Fruit fly (Drosophila melanogaster) whole organism, embryonic: Measurements from ENCODE around the gene polo.

Source experiments
- CG10147 ChIP-seq: fragments of 200-800 bp; sonication (Bioruptor generic); optimal IDR thresholded peaks from 2 replicates; lab custom pipeline; 2019; ENCODE audit warnings: missing biosample characterization, mild to moderate bottlenecking, missing genetic modification characterization, moderate library complexity
- CG1024 ChIP-seq: fragments of 200-800 bp; sonication (Bioruptor generic); IDR thresholded peaks from 2 replicates; pipeline ENCODE4 v1.3.6; 2022; ENCODE audit warnings: missing biosample characterization, missing genetic modification characterization
- CG10321 ChIP-seq: fragments of 200-800 bp; sonication (Bioruptor generic); IDR thresholded peaks from 2 replicates; pipeline ENCODE4 v1.3.6; 2022; ENCODE audit warnings: missing biosample characterization, missing genetic modification characterization
- CG10543 ChIP-seq: fragments of 200-800 bp; sonication (Bioruptor generic); optimal IDR thresholded peaks from 3 replicates; lab custom pipeline; 2017; ENCODE audit warnings: missing biosample characterization, mild to moderate bottlenecking, missing genetic modification characterization, moderate library complexity
- CG12071 ChIP-seq: fragments of 200-800 bp; sonication (Bioruptor generic); optimal IDR thresholded peaks from 3 replicates; lab custom pipeline; 2018; ENCODE audit warnings: missing biosample characterization, mild to moderate bottlenecking, missing genetic modification characterization
- CG12219 ChIP-seq: fragments of 200-800 bp; sonication (Bioruptor generic); optimal IDR thresholded peaks from 3 replicates; lab custom pipeline; 2018; ENCODE audit warnings: missing biosample characterization, mild to moderate bottlenecking, missing genetic modification characterization
- CG12659 ChIP-seq: fragments of 200-800 bp; sonication (Bioruptor generic); optimal IDR thresholded peaks from 3 replicates; lab custom pipeline; 2017; ENCODE audit warnings: mild to moderate bottlenecking, missing biosample characterization, missing genetic modification reagents, missing genetic modification characterization
- CG13624 ChIP-seq: fragments of 200-800 bp; sonication (Bioruptor generic); optimal IDR thresholded peaks from 2 replicates; lab custom pipeline; 2016; ENCODE audit warnings: missing biosample characterization, missing genetic modification characterization
- CG13894 ChIP-seq: fragments of 200-800 bp; sonication (Bioruptor generic); optimal IDR thresholded peaks from 3 replicates; lab custom pipeline; 2018; ENCODE audit warnings: missing biosample characterization, mild to moderate bottlenecking, missing genetic modification characterization, moderate library complexity
- CG14710 ChIP-seq: fragments of 200-800 bp; sonication (Bioruptor generic); optimal IDR thresholded peaks from 3 replicates; lab custom pipeline; 2019; ENCODE audit warnings: missing biosample characterization, mild to moderate bottlenecking, missing genetic modification characterization, moderate library complexity
- CG14860 ChIP-seq: fragments of 200-800 bp; sonication (Bioruptor generic); IDR thresholded peaks from 3 replicates; pipeline ENCODE4 v1.3.6; 2022; ENCODE audit warnings: missing biosample characterization, missing genetic modification characterization; ENCODE audit not compliant: partially characterized antibody
- CG2678 ChIP-seq: fragments of 200-800 bp; sonication (Bioruptor generic); optimal IDR thresholded peaks from 3 replicates; lab custom pipeline; 2019; ENCODE audit warnings: missing biosample characterization, mild to moderate bottlenecking, missing genetic modification characterization, moderate library complexity
- CG2712 ChIP-seq: fragments of 200-800 bp; optimal IDR thresholded peaks from 3 replicates; lab custom pipeline; 2019; ENCODE audit warnings: missing biosample characterization, mild to moderate bottlenecking, missing genetic modification characterization, moderate library complexity
- CG32772 ChIP-seq: fragments of 200-800 bp; sonication (Bioruptor generic); IDR thresholded peaks from 2 replicates; pipeline ENCODE4 v1.3.6; 2022; ENCODE audit warnings: missing biosample characterization, missing genetic modification characterization
- CG4707 ChIP-seq: fragments of 200-800 bp; sonication (Bioruptor generic); optimal IDR thresholded peaks from 2 replicates; lab custom pipeline; 2018; ENCODE audit warnings: missing biosample characterization, mild to moderate bottlenecking, missing genetic modification characterization, moderate library complexity
- CG7786 ChIP-seq: fragments of 200-800 bp; sonication (Bioruptor generic); optimal IDR thresholded peaks from 2 replicates; lab custom pipeline; 2016; ENCODE audit warnings: missing biosample characterization, missing genetic modification characterization
- CG8290 ChIP-seq, 3 experiments: fragments of 200-800 bp; sonication (Bioruptor generic); optimal IDR thresholded peaks; 2 replicates each; lab custom pipeline; 2016 to 2019; ENCODE audit warnings: missing biosample characterization in 3 of 3, missing genetic modification characterization in 3 of 3, mild to moderate bottlenecking in 2 of 3, moderate library complexity in 1 of 3
- CG8388 ChIP-seq: fragments of 200-800 bp; sonication (Bioruptor generic); optimal IDR thresholded peaks from 2 replicates; lab custom pipeline; 2019; ENCODE audit warnings: missing biosample characterization, mild to moderate bottlenecking, missing genetic modification characterization, moderate library complexity
- CG8944 ChIP-seq: fragments of 200-800 bp; sonication (Bioruptor generic); optimal IDR thresholded peaks from 3 replicates; lab custom pipeline; 2016; ENCODE audit warnings: missing biosample characterization, missing genetic modification characterization
- CG9609 ChIP-seq: fragments of 200-800 bp; sonication (Bioruptor generic); optimal IDR thresholded peaks from 3 replicates; lab custom pipeline; 2016; ENCODE audit warnings: missing biosample characterization, missing genetic modification characterization
- Camta ChIP-seq: fragments of 200-800 bp; sonication (Bioruptor generic); optimal IDR thresholded peaks from 2 replicates; lab custom pipeline; 2016; ENCODE audit warnings: missing biosample characterization, missing genetic modification characterization
- D19A ChIP-seq: fragments of 200-800 bp; optimal IDR thresholded peaks from 3 replicates; lab custom pipeline; 2019; ENCODE audit warnings: missing biosample characterization, mild to moderate bottlenecking, missing genetic modification characterization, moderate library complexity
- Dek ChIP-seq: fragments of 200-800 bp; sonication (Bioruptor generic); optimal IDR thresholded peaks from 3 replicates; lab custom pipeline; 2019; ENCODE audit warnings: missing biosample characterization, mild to moderate bottlenecking, missing genetic modification characterization, moderate library complexity
- Dip2 ChIP-seq: fragments of 200-800 bp; sonication (Bioruptor generic); IDR thresholded peaks from 2 replicates; pipeline ENCODE4 v1.3.6; 2022; ENCODE audit warnings: missing biosample characterization, missing genetic modification characterization
- Ets65A ChIP-seq: fragments of 200-800 bp; sonication (Bioruptor generic); peaks from one replicate; lab custom pipeline; 2016; ENCODE audit warnings: missing biosample characterization, missing genetic modification characterization
- Fer3 ChIP-seq: fragments of 200-800 bp; sonication (Bioruptor generic); optimal IDR thresholded peaks from 2 replicates; lab custom pipeline; 2018; ENCODE audit warnings: missing biosample characterization, mild to moderate bottlenecking, missing genetic modification characterization, moderate library complexity
- Gsc ChIP-seq: fragments of 200-800 bp; sonication (Bioruptor generic); IDR thresholded peaks from 2 replicates; pipeline ENCODE4 v1.3.6; 2022; ENCODE audit warnings: missing biosample characterization, missing genetic modification characterization
- HLH54F ChIP-seq: fragments of 200-800 bp; sonication (Bioruptor generic); optimal IDR thresholded peaks from 3 replicates; lab custom pipeline; 2016; ENCODE audit warnings: missing biosample characterization, missing genetic modification characterization
- Hmr ChIP-seq: fragments of 200-800 bp; sonication (Bioruptor generic); optimal IDR thresholded peaks from 3 replicates; lab custom pipeline; 2017; ENCODE audit warnings: mild to moderate bottlenecking, missing biosample characterization, missing genetic modification reagents, missing genetic modification characterization
- Jarid2 ChIP-seq: fragments of 200-800 bp; sonication (Bioruptor generic); optimal IDR thresholded peaks from 3 replicates; lab custom pipeline; 2017; ENCODE audit warnings: mild to moderate bottlenecking, missing biosample characterization, missing genetic modification reagents, missing genetic modification characterization
- Meics ChIP-seq: fragments of 200-800 bp; sonication (Bioruptor generic); optimal IDR thresholded peaks from 2 replicates; lab custom pipeline; 2017; ENCODE audit warnings: missing biosample characterization, mild to moderate bottlenecking, missing genetic modification characterization
- Mes4 ChIP-seq: fragments of 200-800 bp; sonication (Bioruptor generic); optimal IDR thresholded peaks from 2 replicates; lab custom pipeline; 2016; ENCODE audit warnings: missing biosample characterization, missing genetic modification characterization
- Rfx ChIP-seq: fragments of 200-800 bp; sonication (Bioruptor generic); IDR thresholded peaks from 2 replicates; pipeline ENCODE4 v1.3.6; 2022; ENCODE audit warnings: missing biosample characterization, missing genetic modification characterization
- Tbp ChIP-seq: fragments of >200 bp; optimal IDR thresholded peaks from 2 replicates; lab custom pipeline; 2018; ENCODE audit warnings: missing biosample characterization, missing genetic modification characterization
- Trl ChIP-seq, 3 experiments: fragments of >200 bp in 2 of 3; fragments of 200-800 bp in 1 of 3; sonication (Bioruptor generic) in 1 of 3; optimal IDR thresholded peaks; 2 replicates in 1 of 3; 3 replicates in 2 of 3; lab custom pipeline; 2016 to 2017; ENCODE audit warnings: missing biosample characterization in 1 of 3, missing genetic modification characterization in 1 of 3
- aop ChIP-seq: fragments of 200-800 bp; sonication (Bioruptor generic); IDR thresholded peaks from 2 replicates; pipeline ENCODE4 v1.3.6; 2022; ENCODE audit warnings: missing biosample characterization, missing genetic modification characterization
- az2 ChIP-seq: fragments of 200-800 bp; sonication (Bioruptor generic); optimal IDR thresholded peaks from 3 replicates; lab custom pipeline; 2016; ENCODE audit warnings: missing biosample characterization, missing genetic modification characterization
- chif ChIP-seq, 2 experiments: fragments of 200-800 bp; sonication (Bioruptor generic); optimal IDR thresholded peaks; 3 replicates each; lab custom pipeline; 2016; ENCODE audit warnings: missing biosample characterization in 2 of 2, missing genetic modification characterization in 2 of 2
- dpn ChIP-seq, 2 experiments: fragments of 200-800 bp; sonication (Bioruptor generic); optimal IDR thresholded peaks; 3 replicates each; lab custom pipeline; 2016; ENCODE audit warnings: missing biosample characterization in 2 of 2, missing genetic modification characterization in 2 of 2
- emc ChIP-seq: fragments of 200-800 bp; sonication (Bioruptor generic); optimal IDR thresholded peaks from 2 replicates; lab custom pipeline; 2016; ENCODE audit warnings: missing biosample characterization, missing genetic modification characterization
- grau ChIP-seq: fragments of 200-800 bp; optimal IDR thresholded peaks from 3 replicates; lab custom pipeline; 2019; ENCODE audit warnings: missing biosample characterization, mild to moderate bottlenecking, missing genetic modification characterization, moderate library complexity
- lmd ChIP-seq: fragments of 200-800 bp; sonication (Bioruptor generic); IDR thresholded peaks from 2 replicates; pipeline ENCODE4 v1.3.6; 2022; ENCODE audit warnings: missing biosample characterization, missing genetic modification characterization
- nerfin-1 ChIP-seq: fragments of 200-800 bp; sonication (Bioruptor generic); optimal IDR thresholded peaks from 3 replicates; lab custom pipeline; 2019; ENCODE audit warnings: missing biosample characterization, mild to moderate bottlenecking, missing genetic modification characterization, moderate library complexity
- nmo ChIP-seq: fragments of 200-800 bp; sonication (Bioruptor generic); optimal IDR thresholded peaks from 2 replicates; lab custom pipeline; 2018; ENCODE audit warnings: missing biosample characterization, mild to moderate bottlenecking, missing genetic modification characterization, moderate library complexity
- pnt ChIP-seq: fragments of 200-800 bp; sonication (Bioruptor generic); optimal IDR thresholded peaks from 3 replicates; lab custom pipeline; 2016; ENCODE audit warnings: missing biosample characterization, missing genetic modification characterization
- prd ChIP-seq, 3 experiments: fragments of >200 bp in 2 of 3; fragments of 200-800 bp in 1 of 3; sonication (Bioruptor generic) in 1 of 3; optimal IDR thresholded peaks in 2 of 3; IDR thresholded peaks in 1 of 3; 2 replicates in 2 of 3; 3 replicates in 1 of 3; pipeline versions ENCODE4 v1.3.6 to Lab custom; 2017 to 2022; ENCODE audit warnings: missing biosample characterization in 1 of 3, missing genetic modification characterization in 1 of 3
- sens ChIP-seq: fragments of 200-800 bp; sonication (Bioruptor generic); peaks from one replicate; lab custom pipeline; 2016; ENCODE audit warnings: missing biosample characterization, missing genetic modification characterization
- sob ChIP-seq: fragments of 200-800 bp; sonication (Bioruptor generic); IDR thresholded peaks from 2 replicates; pipeline ENCODE4 v1.3.6; 2022; ENCODE audit warnings: missing biosample characterization, missing genetic modification characterization
- tio ChIP-seq: fragments of 200-800 bp; sonication (Bioruptor generic); optimal IDR thresholded peaks from 2 replicates; lab custom pipeline; 2017; ENCODE audit warnings: missing biosample characterization, missing genetic modification characterization, inconsistent platforms
- vfl ChIP-seq: fragments of 200-800 bp; sonication (Bioruptor generic); optimal IDR thresholded peaks from 2 replicates; lab custom pipeline; 2016; ENCODE audit warnings: missing biosample characterization, missing genetic modification characterization

polo gene

DNA sequence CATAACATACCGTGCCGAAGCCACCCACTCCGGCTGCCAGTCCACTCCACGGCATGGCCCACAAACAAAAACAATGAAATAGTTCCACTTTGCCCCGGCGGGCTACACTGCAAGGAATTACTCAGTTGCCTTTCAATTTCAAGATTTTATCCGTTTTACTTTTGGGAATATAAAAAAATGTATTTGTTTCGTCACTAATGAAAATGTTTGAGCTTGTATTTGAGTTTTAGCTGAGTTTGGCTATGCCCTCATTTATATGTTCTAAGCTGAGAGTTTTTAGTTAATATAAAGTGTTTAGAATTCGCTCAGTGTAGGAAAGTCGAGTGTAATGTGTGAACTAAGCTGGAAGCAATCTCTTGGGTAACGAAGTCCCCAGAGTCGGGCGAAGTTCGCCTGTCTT is 32.8 kb upstream of the polo start (continued):
- TF ChIP-seq sens (GFP tag; lab: Kevin White, UChicago), result no peak
- TF ChIP-seq grau (tag; lab: Kevin White, UChicago), result peak; percentile 53
- TF ChIP-seq D19A (tag; lab: Kevin White, UChicago), result peak; percentile 36
- peak; percentile 52 for TF ChIP-seq Rfx
- peak; percentile 14 for TF ChIP-seq Dek
- no peak for TF ChIP-seq vfl
- peak; percentile 7 for TF ChIP-seq nerfin-1 (tag; lab: Kevin White, UChicago)
- no peak for TF ChIP-seq CG7786 (GFP tag; lab: Kevin White, UChicago)
- TF ChIP-seq Fer3 (tag; lab: Kevin White, UChicago), result peak; percentile 45
- TF ChIP-seq CG10147 (GFP tag; lab: Kevin White, UChicago), result peak; percentile 7
- TF ChIP-seq CG12659, result peak; percentile 16
- TF ChIP-seq CG2678 (tag; lab: Kevin White, UChicago), result peak; percentile 71
- no peak for TF ChIP-seq CG4707 (GFP tag; lab: Kevin White, UChicago)
- TF ChIP-seq Meics (GFP tag; lab: Kevin White, UChicago), result peak; percentile 74
- peak; percentile 62 for TF ChIP-seq pnt (GFP tag; lab: Kevin White, UChicago)
- TF ChIP-seq az2 (GFP tag; lab: Kevin White, UChicago), result peak; percentile 0
- peak; percentile 18; the same call in 1 of the 2 replicates for TF ChIP-seq CG1024
- TF ChIP-seq CG13624, result peak; percentile 33
- TF ChIP-seq CG9609 (GFP tag; lab: Kevin White, UChicago), result peak; percentile 48
- peak; percentile 18 for TF ChIP-seq emc (GFP tag; lab: Kevin White, UChicago)
- no peak for TF ChIP-seq Dip2 (GFP tag; lab: Robert Waterston, UW)
- TF ChIP-seq Gsc (GFP tag; lab: Robert Waterston, UW), result no peak
- no peak for TF ChIP-seq CG10321
- no peak for TF ChIP-seq CG8944
- TF ChIP-seq CG32772 (GFP tag; lab: Robert Waterston, UW), result peak; percentile 42; the same call in 1 of the 2 replicates
- TF ChIP-seq Mes4 (GFP tag; lab: Kevin White, UChicago), result no peak
- no peak for TF ChIP-seq CG14860 (GFP tag; lab: Robert Waterston, UW)
- TF ChIP-seq prd (optimal IDR thresholded peaks at IDR 0.05; lab: Kevin White, UChicago), result no peak
- peak; percentile 42; the same call in 1 of the 3 replicates for TF ChIP-seq prd (GFP tag; IDR thresholded peaks at IDR 0.05; lab: Robert Waterston, UW)
- TF ChIP-seq CG8290 (GFP tag; optimal IDR thresholded peaks at IDR 0.05; lab: Kevin White, UChicago), result no peak
- TF ChIP-seq CG8290 (tag; optimal IDR thresholded peaks at IDR 0.05; lab: Kevin White, UChicago), result no peak
- peak; percentile 12 for TF ChIP-seq nmo (GFP tag; lab: Kevin White, UChicago)
- TF ChIP-seq Hmr, result peak; percentile 55
- TF ChIP-seq sob (GFP tag; lab: Robert Waterston, UW), result peak; percentile 54
- TF ChIP-seq Camta, result peak; percentile 30
- peak; percentile 23 for TF ChIP-seq CG10543
- TF ChIP-seq CG8388, result peak; percentile 39
- no peak for TF ChIP-seq aop
- TF ChIP-seq Trl (optimal IDR thresholded peaks at IDR 0.05; lab: Kevin White, UChicago), result no peak
- peak; percentile 16 for TF ChIP-seq Trl (GFP tag; optimal IDR thresholded peaks at IDR 0.05; lab: Kevin White, UChicago)
- TF ChIP-seq tio (GFP tag; lab: Kevin White, UChicago), result peak; percentile 30
- peak; percentile 17 to 20 for TF ChIP-seq chif (GFP tag; optimal IDR thresholded peaks at IDR 0.05; lab: Kevin White, UChicago)
- TF ChIP-seq dpn (GFP tag; optimal IDR thresholded peaks at IDR 0.05; lab: Kevin White, UChicago), result peak in 1 of 2 experiments; percentile 39
- TF ChIP-seq CG14710 (tag; lab: Kevin White, UChicago), result peak; percentile 9
- TF ChIP-seq CG13894 (tag; lab: Kevin White, UChicago), result peak; percentile 25
- TF ChIP-seq CG12071 (GFP tag; lab: Kevin White, UChicago), result peak; percentile 36
- peak; percentile 22 for TF ChIP-seq CG12219 (GFP tag; lab: Kevin White, UChicago)
- TF ChIP-seq Ets65A (GFP tag; lab: Kevin White, UChicago), result peak; percentile 66
- TF ChIP-seq lmd (GFP tag; lab: Robert Waterston, UW), result peak; percentile 41; the same call in 1 of the 2 replicates
- peak; percentile 62 for TF ChIP-seq CG2712
- TF ChIP-seq HLH54F, result peak; percentile 20
- TF ChIP-seq Tbp (GFP tag; lab: Kevin White, UChicago), result no peak
- TF ChIP-seq Jarid2 (GFP tag; lab: Kevin White, UChicago), result peak; percentile 12
